Fruit fly (Drosophila melanogaster) Kc167 (cell line): Measurements from ENCODE around the gene Snapin.

Experiments used
- Myc ChIP-seq: fragments of >200 bp; optimal IDR thresholded peaks from 2 replicates; lab custom pipeline; 2017; ENCODE audit warnings: missing external identifiers
- Sin3A ChIP-seq: fragments of >200 bp; optimal IDR thresholded peaks from 2 replicates; lab custom pipeline; 2018; ENCODE audit warnings: missing external identifiers
- h ChIP-seq: fragments of >200 bp; optimal IDR thresholded peaks from 3 replicates; lab custom pipeline; 2018; ENCODE audit warnings: missing external identifiers
- insv ChIP-seq: fragments of >200 bp; optimal IDR thresholded peaks from 3 replicates; lab custom pipeline; 2018; ENCODE audit warnings: missing external identifiers
- psq ChIP-seq: fragments of >200 bp; optimal IDR thresholded peaks from 2 replicates; lab custom pipeline; 2017; ENCODE audit warnings: missing external identifiers
- ttk ChIP-seq: sonication (Bioruptor generic); optimal IDR thresholded peaks from 2 replicates; lab custom pipeline; 2017; ENCODE audit warnings: missing external identifiers

Gene Snapin

DNA sequence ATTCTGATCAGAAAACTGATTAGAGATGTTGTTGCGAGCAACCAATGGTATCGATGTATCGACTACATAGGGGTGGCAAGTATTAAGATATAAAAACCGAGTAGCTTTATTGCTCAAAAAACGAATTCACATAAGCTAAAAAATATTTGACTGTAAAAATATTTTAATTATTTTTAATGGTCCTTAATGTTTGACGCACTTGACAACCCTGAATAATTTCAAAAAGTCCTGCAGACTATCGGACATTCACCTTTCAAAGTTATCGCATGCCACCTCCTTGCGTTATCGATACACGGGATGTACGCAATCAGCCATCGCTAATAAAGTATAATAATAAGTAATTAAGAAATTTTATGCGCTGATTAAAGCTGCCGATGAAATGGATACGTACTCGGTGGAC is at the start of gene Snapin, which contains the start of the genes HemK2 and Tnpo-SR:
Snapin (minus strand) TSS at position 24 of the 400 bp plus-strand sequence.
HemK2 (minus strand) TSS at position 24 of the 400 bp plus-strand sequence.
Tnpo-SR (plus strand) TSS at position 271 of the 400 bp plus-strand sequence.
- no peak for TF ChIP-seq psq (lab: Kevin White, UChicago)
- TF ChIP-seq Sin3A (lab: Kevin White, UChicago), result no peak

- no peak for TF ChIP-seq psq (lab: Kevin White, UChicago)
- no peak for TF ChIP-seq ttk (lab: Kevin White, UChicago)
These were observed 48.7 kb upstream of the Snapin start for dm6 chr2L:2808038-2808699.

DNA sequence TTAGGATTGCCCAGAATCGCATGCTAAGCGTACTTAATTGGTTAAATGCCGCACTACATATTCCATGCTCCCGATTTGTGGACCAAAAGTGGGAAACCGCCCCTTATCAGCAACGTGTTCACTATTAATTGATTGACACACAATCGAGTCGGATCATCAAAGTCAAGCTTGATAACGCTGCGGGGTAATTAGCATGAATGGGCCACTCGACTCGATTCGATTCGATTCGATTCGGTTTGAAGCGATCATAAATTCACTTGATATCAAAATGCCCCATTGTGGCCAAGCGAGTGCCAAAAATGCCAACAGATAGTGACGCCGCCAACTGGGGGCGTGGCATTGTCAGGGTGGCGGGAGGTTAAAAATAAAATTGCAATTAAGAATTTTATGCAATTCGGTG is 48.1 kb upstream of the Snapin start:
- TF ChIP-seq ttk (lab: Kevin White, UChicago), result no peak
- no peak for TF ChIP-seq Myc (lab: Kevin White, UChicago)
- TF ChIP-seq insv, result no peak

- no peak for TF ChIP-seq insv
- no peak for TF ChIP-seq ttk (lab: Kevin White, UChicago)
- no peak for TF ChIP-seq psq (lab: Kevin White, UChicago)
- TF ChIP-seq Myc (lab: Kevin White, UChicago), result no peak
- no peak for TF ChIP-seq Sin3A (lab: Kevin White, UChicago)
- TF ChIP-seq h, result no peak
These were observed 46.8 kb upstream of the Snapin start for dm6 chr2L:2806190-2806763.

dm6 chr2L:2804634-2805311 is 45.3 kb upstream of the Snapin start, which contains the start of gene daw:
Gene daw, plus strand, starts transcription at chr2L:2805261.
- TF ChIP-seq insv (no peak), ttk (lab: Kevin White, UChicago) (no peak), h (no peak), psq (lab: Kevin White, UChicago) (no peak), Sin3A (lab: Kevin White, UChicago) (no peak), Myc (lab: Kevin White, UChicago) (no peak)

dm6 chr2L:2802527-2802926 is 43.0 kb upstream of the Snapin start:
- TF ChIP-seq ttk (lab: Kevin White, UChicago), result no peak
- no peak for TF ChIP-seq h
- TF ChIP-seq psq (lab: Kevin White, UChicago), result no peak
- no peak for TF ChIP-seq insv
- TF ChIP-seq Myc (lab: Kevin White, UChicago), result no peak
- no peak for TF ChIP-seq Sin3A (lab: Kevin White, UChicago)

DNA sequence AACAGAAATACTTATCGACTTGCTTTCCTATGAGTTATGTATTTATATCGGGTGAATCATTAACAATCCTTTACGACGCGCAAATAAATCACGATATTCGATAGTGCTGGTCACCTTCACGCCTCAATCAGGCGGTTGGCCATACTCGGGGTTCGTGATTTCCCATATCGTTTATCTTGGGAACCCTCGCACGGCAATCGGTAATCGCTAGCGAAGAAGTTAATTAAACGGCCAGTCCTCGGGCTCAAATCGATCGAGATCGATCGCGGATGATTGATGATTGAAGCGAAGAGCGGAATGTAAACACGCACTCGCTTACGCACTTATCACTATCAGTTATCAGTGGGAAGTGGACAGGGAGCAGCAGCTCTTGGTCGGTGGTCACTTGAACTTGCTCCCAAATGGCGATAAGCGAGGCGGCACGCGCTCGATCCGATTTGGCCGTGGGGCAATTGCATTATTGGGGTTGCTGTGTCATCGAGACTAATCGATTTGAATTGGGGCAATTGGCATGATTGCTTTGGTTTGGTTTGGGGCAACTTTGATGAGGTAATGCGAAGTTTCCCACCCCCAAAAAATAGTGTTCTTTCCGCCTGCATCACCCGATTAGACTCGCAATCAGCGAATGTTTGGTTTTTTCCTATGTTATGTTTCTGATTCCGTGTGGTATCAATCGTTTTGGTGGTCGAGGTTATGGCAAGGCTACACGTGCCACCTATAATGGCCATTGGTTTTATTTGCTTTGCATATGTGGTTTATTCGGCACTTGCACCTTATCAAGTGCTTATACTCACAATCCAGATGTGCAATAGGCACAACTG is 41.7 kb upstream of the Snapin start:
- no peak for TF ChIP-seq insv
- TF ChIP-seq h, result no peak
- no peak for TF ChIP-seq psq (lab: Kevin White, UChicago)
- no peak for TF ChIP-seq ttk (lab: Kevin White, UChicago)
- TF ChIP-seq Myc (lab: Kevin White, UChicago), result no peak
- no peak for TF ChIP-seq Sin3A (lab: Kevin White, UChicago)

DNA sequence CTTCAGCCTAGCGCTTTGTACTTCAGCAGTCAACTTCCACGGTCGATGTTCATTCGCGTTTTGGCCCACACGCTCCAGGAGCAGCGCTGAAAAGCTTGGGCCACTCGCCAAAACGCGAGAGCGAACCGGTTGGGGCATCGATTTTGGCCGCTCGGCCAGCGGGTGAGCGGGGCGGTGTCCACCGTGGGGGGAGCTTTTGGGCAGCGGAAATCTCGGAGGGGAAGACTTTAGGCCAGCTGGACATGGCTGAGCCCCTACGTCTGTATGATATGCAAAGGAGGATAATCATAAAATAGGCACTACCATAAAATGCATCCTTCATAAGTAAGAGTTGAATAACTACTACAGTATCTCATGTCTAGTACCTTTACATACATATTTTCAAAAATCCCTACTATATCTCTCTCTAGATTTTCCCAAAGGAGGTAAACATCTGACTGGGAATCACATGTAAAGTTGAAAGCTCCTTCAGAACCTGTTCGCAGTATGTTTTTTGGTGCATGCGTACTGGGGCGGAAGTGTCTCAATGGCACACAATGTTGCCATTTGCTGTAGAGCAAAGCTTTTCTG is 40.5 kb upstream of the Snapin start, which contains the start of gene Syt1:
Syt1 (minus strand) TSS at position 71 of the 570 bp plus-strand sequence.
- TF ChIP-seq ttk (lab: Kevin White, UChicago) (no peak), h (no peak), Myc (lab: Kevin White, UChicago) (no peak), Sin3A (lab: Kevin White, UChicago) (no peak), insv (no peak), psq (lab: Kevin White, UChicago) (no peak)

DNA sequence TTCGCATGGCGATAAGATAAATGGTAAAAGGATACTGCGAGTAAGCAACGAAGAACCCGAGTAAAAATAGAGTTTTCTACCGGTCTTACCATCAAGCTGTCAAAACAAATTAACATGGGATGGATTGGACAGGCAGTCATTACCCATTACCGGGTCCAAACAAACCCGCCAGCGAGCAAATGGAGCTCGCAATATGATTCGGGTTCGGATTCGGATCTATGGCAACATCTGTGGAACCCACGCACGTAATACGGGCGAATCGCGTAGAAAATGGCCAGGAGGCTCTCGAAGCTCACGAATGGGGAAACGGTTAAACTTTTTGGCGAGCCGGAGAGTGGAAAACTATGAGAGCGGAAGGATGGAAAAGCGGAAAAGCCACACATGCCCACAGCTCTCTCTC is 37.7 kb upstream of the Snapin start:
- no peak for TF ChIP-seq insv
- TF ChIP-seq Sin3A (lab: Kevin White, UChicago), result no peak
- no peak for TF ChIP-seq h
- TF ChIP-seq ttk (lab: Kevin White, UChicago), result no peak
- TF ChIP-seq psq (lab: Kevin White, UChicago), result no peak
- TF ChIP-seq Myc (lab: Kevin White, UChicago), result no peak

- no peak for TF ChIP-seq h
- no peak for TF ChIP-seq Myc (lab: Kevin White, UChicago)
- TF ChIP-seq insv, result no peak
- TF ChIP-seq ttk (lab: Kevin White, UChicago), result no peak
- no peak for TF ChIP-seq Sin3A (lab: Kevin White, UChicago)
- TF ChIP-seq psq (lab: Kevin White, UChicago), result no peak
These were observed 23.3 kb upstream of the Snapin start for dm6 chr2L:2782790-2783189.

dm6 chr2L:2771676-2772075 is 12.2 kb upstream of the Snapin start, which contains the start of gene CG15399:
Gene CG15399, minus strand, starts transcription at chr2L:2771776.
- no peak for TF ChIP-seq insv
- TF ChIP-seq psq (lab: Kevin White, UChicago), result no peak
- TF ChIP-seq h, result no peak
- TF ChIP-seq Myc (lab: Kevin White, UChicago), result no peak
- TF ChIP-seq Sin3A (lab: Kevin White, UChicago), result no peak
